Fruit fly (Drosophila melanogaster): ENCODE results near the gene Atx2.

DNA sequence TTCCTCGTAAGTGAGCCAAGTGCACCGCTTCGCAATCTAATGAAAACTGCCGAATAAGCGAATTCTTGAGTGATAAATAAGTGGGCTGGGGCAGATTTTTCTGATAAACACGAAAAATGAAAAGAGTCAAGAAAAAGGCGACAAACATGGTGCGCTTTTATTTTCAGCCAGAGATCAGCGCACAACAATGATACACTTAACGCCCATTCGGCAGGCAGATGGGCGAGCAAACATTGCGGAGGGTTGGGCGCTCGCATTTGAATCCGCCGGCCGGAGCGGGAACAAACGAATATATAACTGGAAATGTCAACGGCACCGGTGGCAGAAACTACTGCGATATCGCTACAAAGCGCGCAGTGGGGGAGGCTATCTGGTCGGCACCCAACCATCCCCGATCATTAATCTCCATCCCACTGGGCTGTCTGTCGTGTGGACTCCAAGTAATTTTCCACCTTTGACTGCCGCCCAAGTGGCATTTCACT lies 1.2 kb upstream of the Atx2 start, which contains the start of gene CG6125:
- TF ChIP-seq sv (GFP tag; optimal IDR thresholded peaks at IDR 0.05), result no peak
- no peak for TF ChIP-seq fru (GFP tag; optimal IDR thresholded peaks at IDR 0.05)
- TF ChIP-seq Hnf4 (GFP tag; optimal IDR thresholded peaks at IDR 0.05), result no peak
- TF ChIP-seq psq (GFP tag; optimal IDR thresholded peaks at IDR 0.05), result no peak
